Worm (Caenorhabditis elegans): ENCODE measurements around the gene aat-6.

ce11 chrV:11438464-11438863, 32.0 kb downstream of the aat-6 start, which contains the start of gene dmsr-1:
- TF ChIP-seq nfya-2 (GFP tag; IDR thresholded peaks at IDR 0.05) (no peak), let-607 (tag; optimal IDR thresholded peaks at IDR 0.05) (no peak), dpl-1 (GFP tag; optimal IDR thresholded peaks at IDR 0.05) (no peak), hmg-1.2 (GFP tag; IDR thresholded peaks at IDR 0.05) (no peak)

Measured in whole organism, young adult.